Fruit fly (Drosophila melanogaster) whole organism, embryonic: ENCODE data around the gene CG12241.
A peak's percentile ranks its signal among the peaks of the same experiment; 100 is the strongest.

ENCODE experiments used
- Abd-B ChIP-seq: fragments of 200-800 bp; sonication (Bioruptor generic); optimal IDR thresholded peaks from 2 replicates; lab custom pipeline; 2018; ENCODE audit warnings: missing biosample characterization, mild to moderate bottlenecking, missing genetic modification characterization, moderate library complexity
- Atf-2 ChIP-seq: fragments of 200-800 bp; sonication (Bioruptor generic); optimal IDR thresholded peaks from 2 replicates; lab custom pipeline; 2016; ENCODE audit warnings: missing biosample characterization, missing genetic modification characterization
- Awh ChIP-seq: fragments of 200-800 bp; sonication (Bioruptor generic); IDR thresholded peaks from 2 replicates; pipeline ENCODE4, ENCODE4 v1.3.6; 2022; ENCODE audit warnings: missing biosample characterization, missing genetic modification characterization
- BEAF-32 ChIP-seq: fragments of 200-800 bp; sonication (Bioruptor generic); optimal IDR thresholded peaks from 3 replicates; lab custom pipeline; 2017; ENCODE audit warnings: missing biosample characterization, missing genetic modification characterization, mild to moderate bottlenecking, moderate library complexity, missing genetic modification reagents
- CG10267 ChIP-seq: fragments of 200-800 bp; sonication (Bioruptor generic); optimal IDR thresholded peaks from 2 replicates; lab custom pipeline; 2018; ENCODE audit warnings: missing biosample characterization, mild to moderate bottlenecking, missing genetic modification characterization, moderate library complexity
- CG10321 ChIP-seq: fragments of 200-800 bp; sonication (Bioruptor generic); IDR thresholded peaks from 2 replicates; pipeline ENCODE4 v1.3.6; 2022; ENCODE audit warnings: missing biosample characterization, missing genetic modification characterization
- CG10979 ChIP-seq: fragments of 200-800 bp; sonication (Bioruptor generic); optimal IDR thresholded peaks from 2 replicates; lab custom pipeline; 2018; ENCODE audit warnings: missing biosample characterization, mild to moderate bottlenecking, missing genetic modification characterization, moderate library complexity
- CG11398 ChIP-seq: fragments of 200-800 bp; sonication (Bioruptor generic); optimal IDR thresholded peaks from 2 replicates; lab custom pipeline; 2016; ENCODE audit warnings: missing biosample characterization, missing genetic modification characterization
- CG11504 ChIP-seq: fragments of 200-800 bp; sonication (Bioruptor generic); optimal IDR thresholded peaks from 3 replicates; lab custom pipeline; 2019; ENCODE audit warnings: missing biosample characterization, mild to moderate bottlenecking, missing genetic modification characterization, moderate library complexity
- CG13296 ChIP-seq: fragments of 200-800 bp; sonication (Bioruptor generic); optimal IDR thresholded peaks from 3 replicates; lab custom pipeline; 2018; ENCODE audit warnings: missing biosample characterization, mild to moderate bottlenecking, missing genetic modification characterization
- CG15011 ChIP-seq: fragments of 200-800 bp; sonication (Bioruptor generic); optimal IDR thresholded peaks from 3 replicates; lab custom pipeline; 2018; ENCODE audit warnings: missing biosample characterization, mild to moderate bottlenecking, missing genetic modification characterization
- CG16815 ChIP-seq: fragments of 200-800 bp; sonication (Bioruptor generic); optimal IDR thresholded peaks from 3 replicates; lab custom pipeline; 2017; ENCODE audit warnings: missing biosample characterization, mild to moderate bottlenecking, missing genetic modification characterization
- CG33213 ChIP-seq: fragments of 200-800 bp; sonication (Bioruptor generic); optimal IDR thresholded peaks from 3 replicates; lab custom pipeline; 2016; ENCODE audit warnings: missing biosample characterization, missing genetic modification characterization
- CG34422 ChIP-seq: fragments of 200-800 bp; sonication (Bioruptor generic); IDR thresholded peaks from 3 replicates; pipeline ENCODE4 v1.3.6; 2022; ENCODE audit warnings: missing biosample characterization, missing genetic modification characterization
- CG6765 ChIP-seq: fragments of 200-800 bp; sonication (Bioruptor generic); optimal IDR thresholded peaks from 3 replicates; lab custom pipeline; 2017; ENCODE audit warnings: missing biosample characterization, mild to moderate bottlenecking, missing genetic modification characterization
- CG6854 ChIP-seq: fragments of 200-800 bp; sonication (Bioruptor generic); optimal IDR thresholded peaks from 3 replicates; lab custom pipeline; 2017; ENCODE audit warnings: missing biosample characterization, mild to moderate bottlenecking, missing genetic modification characterization
- CG8478 ChIP-seq: fragments of >200 bp; optimal IDR thresholded peaks from 2 replicates; lab custom pipeline; 2018
- CG9876 ChIP-seq: fragments of 200-800 bp; sonication (Bioruptor generic); optimal IDR thresholded peaks from 2 replicates; lab custom pipeline; 2016; ENCODE audit warnings: missing biosample characterization, missing genetic modification characterization
- CTCF ChIP-seq: fragments of 200-800 bp; sonication (Bioruptor generic); optimal IDR thresholded peaks from 2 replicates; lab custom pipeline; 2017; ENCODE audit warnings: missing biosample characterization, mild to moderate bottlenecking, missing genetic modification characterization, moderate library complexity
- Camta ChIP-seq: fragments of 200-800 bp; sonication (Bioruptor generic); optimal IDR thresholded peaks from 2 replicates; lab custom pipeline; 2016; ENCODE audit warnings: missing biosample characterization, missing genetic modification characterization
- Dref ChIP-seq: fragments of 200-800 bp; sonication (Bioruptor generic); IDR thresholded peaks from 2 replicates; pipeline ENCODE4 v1.3.6; 2022; ENCODE audit warnings: missing biosample characterization, missing genetic modification characterization
- E2f1 ChIP-seq: fragments of 200-800 bp; sonication (Bioruptor generic); IDR thresholded peaks from 2 replicates; pipeline ENCODE4 v1.3.6; 2022; ENCODE audit warnings: missing biosample characterization, missing genetic modification characterization
- Ets97D ChIP-seq: fragments of 200-800 bp; sonication (Bioruptor generic); optimal IDR thresholded peaks from 3 replicates; lab custom pipeline; 2016; ENCODE audit warnings: missing biosample characterization, missing genetic modification characterization
- HLHmδ ChIP-seq: fragments of 200-800 bp; sonication (Bioruptor generic); optimal IDR thresholded peaks from 2 replicates; lab custom pipeline; 2018; ENCODE audit warnings: missing biosample characterization, mild to moderate bottlenecking, missing genetic modification characterization, moderate library complexity
- Hr3 ChIP-seq: fragments of 200-800 bp; sonication (Bioruptor generic); optimal IDR thresholded peaks from 3 replicates; lab custom pipeline; 2016; ENCODE audit warnings: missing biosample characterization, missing genetic modification characterization
- NFAT ChIP-seq: fragments of 200-800 bp; sonication (Bioruptor generic); IDR thresholded peaks from 2 replicates; pipeline ENCODE4 v1.3.6; 2022; ENCODE audit warnings: missing biosample characterization, missing genetic modification characterization
- Oli ChIP-seq: fragments of 200-800 bp; sonication (Bioruptor generic); optimal IDR thresholded peaks from 2 replicates; lab custom pipeline; 2018; ENCODE audit warnings: missing biosample characterization, mild to moderate bottlenecking, missing genetic modification characterization, moderate library complexity
- Ssrp ChIP-seq: fragments of 200-800 bp; sonication (Bioruptor generic); optimal IDR thresholded peaks from 2 replicates; lab custom pipeline; 2018; ENCODE audit warnings: missing biosample characterization, mild to moderate bottlenecking, missing genetic modification characterization, moderate library complexity
- ab ChIP-seq: fragments of 200-800 bp; sonication (Bioruptor generic); optimal IDR thresholded peaks from 2 replicates; lab custom pipeline; 2016; ENCODE audit warnings: missing biosample characterization, missing genetic modification characterization
- az2 ChIP-seq: fragments of 200-800 bp; sonication (Bioruptor generic); optimal IDR thresholded peaks from 3 replicates; lab custom pipeline; 2016; ENCODE audit warnings: missing biosample characterization, missing genetic modification characterization
- bigmax ChIP-seq: fragments of 200-800 bp; sonication (Bioruptor generic); optimal IDR thresholded peaks from 2 replicates; lab custom pipeline; 2018; ENCODE audit warnings: missing biosample characterization, mild to moderate bottlenecking, missing genetic modification characterization
- br ChIP-seq: fragments of >200 bp; optimal IDR thresholded peaks from 2 replicates; lab custom pipeline; 2017
- ci ChIP-seq: fragments of 200-800 bp; sonication (Bioruptor generic); IDR thresholded peaks from 3 replicates; pipeline ENCODE4 v1.3.6; 2022; ENCODE audit warnings: missing biosample characterization, missing genetic modification characterization
- dm ChIP-seq: fragments of 200-800 bp; sonication (Bioruptor generic); optimal IDR thresholded peaks from 3 replicates; lab custom pipeline; 2016; ENCODE audit warnings: missing biosample characterization, missing genetic modification characterization
- fd3F ChIP-seq: fragments of 200-800 bp; sonication (Bioruptor generic); optimal IDR thresholded peaks from 2 replicates; lab custom pipeline; 2018; ENCODE audit warnings: missing biosample characterization, mild to moderate bottlenecking, missing genetic modification characterization, moderate library complexity
- gcm ChIP-seq: fragments of 200-800 bp; sonication (Bioruptor generic); optimal IDR thresholded peaks from 2 replicates; lab custom pipeline; 2019; ENCODE audit warnings: missing biosample characterization, mild to moderate bottlenecking, missing genetic modification characterization, moderate library complexity
- grn ChIP-seq: fragments of 200-800 bp; sonication (Bioruptor generic); optimal IDR thresholded peaks from 3 replicates; lab custom pipeline; 2017; ENCODE audit warnings: missing biosample characterization, missing genetic modification characterization
- gt ChIP-seq: fragments of 200-800 bp; sonication (Bioruptor generic); IDR thresholded peaks from 2 replicates; pipeline ENCODE4 v1.3.6; 2022; ENCODE audit warnings: missing biosample characterization, missing genetic modification characterization
- jigr1 ChIP-seq: fragments of 200-800 bp; sonication (Bioruptor generic); IDR thresholded peaks from 3 replicates; pipeline ENCODE4 v1.3.6; 2022; ENCODE audit warnings: missing biosample characterization, missing genetic modification characterization
- kah ChIP-seq: fragments of 200-800 bp; sonication (Bioruptor generic); optimal IDR thresholded peaks from 2 replicates; lab custom pipeline; 2018; ENCODE audit warnings: missing biosample characterization, mild to moderate bottlenecking, missing genetic modification characterization
- klu ChIP-seq: fragments of 200-800 bp; sonication (Bioruptor generic); IDR thresholded peaks from 2 replicates; pipeline ENCODE4 v1.3.6; 2022; ENCODE audit warnings: missing biosample characterization, missing genetic modification characterization
- nmo ChIP-seq: fragments of 200-800 bp; sonication (Bioruptor generic); optimal IDR thresholded peaks from 2 replicates; lab custom pipeline; 2018; ENCODE audit warnings: missing biosample characterization, mild to moderate bottlenecking, missing genetic modification characterization, moderate library complexity
- org-1 ChIP-seq: fragments of 200-800 bp; sonication (Bioruptor generic); optimal IDR thresholded peaks from 2 replicates; lab custom pipeline; 2017; ENCODE audit warnings: missing biosample characterization, missing genetic modification characterization
- ro ChIP-seq: fragments of 200-800 bp; sonication (Bioruptor generic); IDR thresholded peaks from 2 replicates; pipeline ENCODE4 v1.3.6; 2022; ENCODE audit warnings: missing biosample characterization, missing genetic modification characterization
- sr ChIP-seq: fragments of 200-800 bp; sonication (Bioruptor generic); IDR thresholded peaks from 3 replicates; pipeline ENCODE4 v1.3.6; 2022; ENCODE audit warnings: missing biosample characterization, missing genetic modification characterization
- stc ChIP-seq: fragments of 200-800 bp; sonication (Bioruptor generic); IDR thresholded peaks from 2 replicates; pipeline ENCODE4 v1.3.6; 2022; ENCODE audit warnings: missing biosample characterization, missing genetic modification characterization
- sug ChIP-seq: fragments of 200-800 bp; optimal IDR thresholded peaks from 2 replicates; lab custom pipeline; 2019; ENCODE audit warnings: missing biosample characterization, mild to moderate bottlenecking, missing genetic modification characterization, moderate library complexity
- wdn ChIP-seq: fragments of 200-800 bp; sonication (Bioruptor generic); IDR thresholded peaks from 2 replicates; pipeline ENCODE4 v1.3.6; 2022; ENCODE audit warnings: missing biosample characterization, missing genetic modification characterization
- zf30C ChIP-seq: fragments of 200-800 bp; sonication (Bioruptor generic); optimal IDR thresholded peaks from 3 replicates; lab custom pipeline; 2018; ENCODE audit warnings: missing biosample characterization, mild to moderate bottlenecking, missing genetic modification characterization

The CG12241 gene

dm6 chr3R:15231635-15232138 lies 12.6 kb downstream of the CG12241 start (continued):
- peak; percentile 53 for TF ChIP-seq CG13296
- TF ChIP-seq zf30C (GFP tag; lab: Kevin White, UChicago): peak; percentile 34
- TF ChIP-seq CG6765 (GFP tag; lab: Kevin White, UChicago): no peak
- TF ChIP-seq fd3F: no peak
- no peak for TF ChIP-seq CG15011
- peak; percentile 100 for TF ChIP-seq sug (tag; lab: Kevin White, UChicago)

dm6 chr3R:15242186-15243045 lies 23.4 kb downstream of the CG12241 start, which contains the start of the genes tefu and Hsc70-4:
Gene tefu, minus strand, starts transcription at chr3R:15242236.
Gene Hsc70-4, plus strand, starts transcription at chr3R:15242687.
- TF ChIP-seq CG16815 (GFP tag; lab: Kevin White, UChicago) (peak; percentile 81), Ssrp (tag; lab: Kevin White, UChicago) (peak; percentile 73), CG6854 (GFP tag; lab: Kevin White, UChicago) (no peak), CG34422 (peak; percentile 80), ab (GFP tag; lab: Kevin White, UChicago) (peak; percentile 77), CG8478 (no peak), CTCF (no peak), Camta (GFP tag; lab: Kevin White, UChicago) (peak; percentile 61), Dref (GFP tag; lab: Robert Waterston, UW) (peak; percentile 51), gcm (GFP tag; lab: Kevin White, UChicago) (no peak), ro (GFP tag; lab: Robert Waterston, UW) (peak; percentile 66; the same call in 1 of the 2 replicates), Oli (tag; lab: Kevin White, UChicago) (peak; percentile 69), bigmax (no peak), kah (GFP tag; lab: Kevin White, UChicago) (peak; percentile 45), wdn (GFP tag; lab: Robert Waterston, UW) (peak; percentile 62; the same call in 1 of the 2 replicates), CG33213 (GFP tag; lab: Kevin White, UChicago) (peak; percentile 55), sr (GFP tag; lab: Robert Waterston, UW) (no peak; the same call in 2 of the 3 replicates), CG9876 (GFP tag; lab: Kevin White, UChicago) (peak; percentile 64), Hr3 (GFP tag; lab: Kevin White, UChicago) (peak; percentile 81), NFAT (GFP tag; lab: Robert Waterston, UW) (peak; percentile 59), Atf-2 (GFP tag; lab: Kevin White, UChicago) (peak; percentile 63), Abd-B (GFP tag; lab: Kevin White, UChicago) (peak; percentile 92), CG11504 (tag; lab: Kevin White, UChicago) (no peak), stc (GFP tag; lab: Robert Waterston, UW) (0 out of 2 replicates have a peak, but pooled peaks have one; percentile 29), ci (GFP tag; lab: Robert Waterston, UW) (peak; percentile 76; the same call in 2 of the 3 replicates), jigr1 (GFP tag; lab: Robert Waterston, UW) (peak; percentile 69; the same call in 2 of the 3 replicates), HLHmδ (no peak), Awh (GFP tag; lab: Robert Waterston, UW) (0 out of 2 replicates have a peak, but pooled peaks have one; percentile 8), CG10321 (0 out of 2 replicates have a peak, but pooled peaks have one; percentile 49), dm (GFP tag; lab: Kevin White, UChicago) (peak; percentile 61), grn (GFP tag; lab: Kevin White, UChicago) (no peak), CG11398 (no peak), br (no peak), Ets97D (GFP tag; lab: Kevin White, UChicago) (peak; percentile 72), CG10979 (tag; lab: Kevin White, UChicago) (peak; percentile 57), az2 (GFP tag; lab: Kevin White, UChicago) (peak; percentile 65), BEAF-32 (peak; percentile 58), gt (no peak), CG10267 (peak; percentile 73), nmo (GFP tag; lab: Kevin White, UChicago) (peak; percentile 89), klu (peak; percentile 81), org-1 (GFP tag; lab: Kevin White, UChicago) (no peak), E2f1 (peak; percentile 70)
